Fruit fly (Drosophila melanogaster): ENCODE results near the gene Glt.

- no peak for TF ChIP-seq CG12768 (GFP tag; optimal IDR thresholded peaks at IDR 0.05)
- TF ChIP-seq toe (GFP tag; optimal IDR thresholded peaks at IDR 0.05): no peak
- no peak for TF ChIP-seq Mnt (GFP tag; optimal IDR thresholded peaks at IDR 0.05)
- no peak for TF ChIP-seq bab1 (GFP tag; optimal IDR thresholded peaks at IDR 0.05)
- TF ChIP-seq Crg-1 (GFP tag; optimal IDR thresholded peaks at IDR 0.05): no peak
- TF ChIP-seq ovo (GFP tag; optimal IDR thresholded peaks at IDR 0.05): no peak
These were observed 11.0 kb downstream of the Glt start for dm6 chr2L:8683261-8684042.
